Worm (Caenorhabditis elegans): ENCODE measurements around the gene R102.10.

ce11 chrIV:10718075-10718474 is 12.8 kb downstream of the R102.10 start:
- no peak for TF ChIP-seq aptf-2 (GFP tag; conservative IDR thresholded peaks at IDR 0.05)
- no peak for TF ChIP-seq nhr-179 (tag; optimal IDR thresholded peaks at IDR 0.05)
